Worm (Caenorhabditis elegans) whole organism, L2 larva: ENCODE data around the gene F45E12.5.
A peak's percentile ranks its signal among the peaks of the same experiment; 100 is the strongest.

Experiments used
- C34F6.9 ChIP-seq: fragments of 150-350 bp; optimal IDR thresholded peaks from 2 replicates; lab custom pipeline; 2014; ENCODE audit warnings: missing biosample characterization, missing genetic modification characterization
- F13H6.1 ChIP-seq: sonication (generic microtip); optimal IDR thresholded peaks from 2 replicates; lab custom pipeline; 2016; ENCODE audit warnings: missing genetic modification characterization, missing compliant biosample characterization
- R02D3.7 ChIP-seq: fragments of 150-350 bp; optimal IDR thresholded peaks from 2 replicates; lab custom pipeline; 2014; ENCODE audit warnings: missing biosample characterization, missing genetic modification characterization
- aly-2 ChIP-seq: fragments of 150-350 bp; optimal IDR thresholded peaks from 2 replicates; lab custom pipeline; 2014; ENCODE audit warnings: missing biosample characterization, missing genetic modification characterization
- ama-1 ChIP-seq: fragments of 150-350 bp; optimal IDR thresholded peaks from 2 replicates; lab custom pipeline; 2018; ENCODE audit warnings: inconsistent platforms
- blmp-1 ChIP-seq: sonication (generic microtip); optimal IDR thresholded peaks from 2 replicates; lab custom pipeline; 2017; ENCODE audit warnings: missing genetic modification characterization, mild to moderate bottlenecking, missing compliant biosample characterization, antibody characterized with exemption, moderate library complexity; ENCODE audit not compliant: insufficient read depth
- ceh-16 ChIP-seq: fragments of 150-350 bp; optimal IDR thresholded peaks from 2 replicates; lab custom pipeline; 2014; ENCODE audit warnings: missing biosample characterization, missing genetic modification characterization
- ceh-82 ChIP-seq: fragments of 150-350 bp; optimal IDR thresholded peaks from 2 replicates; lab custom pipeline; 2014; ENCODE audit warnings: missing biosample characterization, missing genetic modification characterization
- dmd-4 ChIP-seq: sonication (generic microtip); optimal IDR thresholded peaks from 2 replicates; lab custom pipeline; 2017; ENCODE audit warnings: missing biosample characterization, missing genetic modification characterization
- egl-27 ChIP-seq: sonication (generic microtip); optimal IDR thresholded peaks from 3 replicates; lab custom pipeline; 2017; ENCODE audit warnings: missing biosample characterization, missing genetic modification reagents, missing genetic modification characterization
- elt-3 ChIP-seq: sonication (generic microtip); optimal IDR thresholded peaks from 2 replicates; lab custom pipeline; 2017; ENCODE audit warnings: missing biosample characterization, missing genetic modification characterization
- fos-1 ChIP-seq: fragments of 150-350 bp; optimal IDR thresholded peaks from 2 replicates; lab custom pipeline; 2014; ENCODE audit warnings: missing biosample characterization, missing genetic modification characterization
- gmeb-1 ChIP-seq: fragments of 150-350 bp; optimal IDR thresholded peaks from 2 replicates; lab custom pipeline; 2014; ENCODE audit warnings: missing biosample characterization, missing genetic modification characterization
- lin-11 ChIP-seq: fragments of 150-350 bp; sonication (generic microtip); optimal IDR thresholded peaks from 2 replicates; lab custom pipeline; 2014; ENCODE audit warnings: missing biosample characterization, missing genetic modification characterization, inconsistent platforms, mixed read lengths
- lin-13 ChIP-seq: fragments of 150-350 bp; optimal IDR thresholded peaks from 2 replicates; lab custom pipeline; 2014; ENCODE audit warnings: missing biosample characterization, missing genetic modification reagents, missing genetic modification characterization
- lin-39 ChIP-seq: fragments of 150-350 bp; optimal IDR thresholded peaks from 2 replicates; lab custom pipeline; 2014; ENCODE audit warnings: missing biosample characterization, missing genetic modification reagents, missing genetic modification characterization
- lsy-2 ChIP-seq, 2 experiments: fragments of 150-350 bp in 1 of 2; sonication (generic microtip) in 1 of 2; optimal IDR thresholded peaks; 2 replicates each; lab custom pipeline; 2014 to 2017; ENCODE audit warnings: missing biosample characterization in 2 of 2, missing genetic modification characterization in 2 of 2
- mab-5 ChIP-seq: fragments of 150-350 bp; optimal IDR thresholded peaks from 2 replicates; lab custom pipeline; 2014; ENCODE audit warnings: missing biosample characterization, missing genetic modification characterization
- mbf-1 ChIP-seq: sonication (generic microtip); optimal IDR thresholded peaks from 2 replicates; lab custom pipeline; 2017; ENCODE audit warnings: missing biosample characterization, missing genetic modification characterization
- mdl-1 ChIP-seq, 2 experiments: fragments of 150-350 bp in 1 of 2; sonication (generic microtip) in 1 of 2; optimal IDR thresholded peaks; 2 replicates each; lab custom pipeline; 2017; ENCODE audit warnings: missing biosample characterization in 2 of 2, missing genetic modification characterization in 2 of 2
- nhr-10 ChIP-seq: sonication (generic microtip); optimal IDR thresholded peaks from 2 replicates; lab custom pipeline; 2017; ENCODE audit warnings: missing biosample characterization, missing genetic modification characterization
- nhr-11 ChIP-seq: fragments of 150-350 bp; optimal IDR thresholded peaks from 2 replicates; lab custom pipeline; 2014; ENCODE audit warnings: missing biosample characterization, missing genetic modification characterization
- nhr-12 ChIP-seq: fragments of 150-350 bp; optimal IDR thresholded peaks from 2 replicates; lab custom pipeline; 2014; ENCODE audit warnings: missing biosample characterization, missing genetic modification characterization
- nhr-129 ChIP-seq: fragments of 150-350 bp; optimal IDR thresholded peaks from 2 replicates; lab custom pipeline; 2014; ENCODE audit warnings: missing biosample characterization, missing genetic modification characterization
- nhr-21 ChIP-seq: fragments of 150-350 bp; optimal IDR thresholded peaks from 2 replicates; lab custom pipeline; 2014; ENCODE audit warnings: missing biosample characterization, missing genetic modification characterization
- nhr-237 ChIP-seq: fragments of 150-350 bp; optimal IDR thresholded peaks from 2 replicates; lab custom pipeline; 2014; ENCODE audit warnings: missing biosample characterization, missing genetic modification characterization
- nhr-25 ChIP-seq: fragments of 150-350 bp; sonication (generic microtip); optimal IDR thresholded peaks from 3 replicates; lab custom pipeline; 2014; ENCODE audit warnings: missing biosample characterization, missing genetic modification characterization
- nhr-6 ChIP-seq: fragments of 150-350 bp; optimal IDR thresholded peaks from 2 replicates; lab custom pipeline; 2014; ENCODE audit warnings: missing biosample characterization, missing genetic modification characterization
- nhr-77 ChIP-seq: fragments of 150-350 bp; optimal IDR thresholded peaks from 2 replicates; lab custom pipeline; 2014; ENCODE audit warnings: missing biosample characterization, missing genetic modification characterization
- peb-1 ChIP-seq: fragments of 150-350 bp; optimal IDR thresholded peaks from 2 replicates; lab custom pipeline; 2014; ENCODE audit warnings: missing biosample characterization, missing genetic modification characterization
- sem-4 ChIP-seq: fragments of 150-350 bp; optimal IDR thresholded peaks from 2 replicates; lab custom pipeline; 2014; ENCODE audit warnings: missing biosample characterization, missing genetic modification reagents, missing genetic modification characterization
- sma-3 ChIP-seq: sonication (generic microtip); optimal IDR thresholded peaks from 2 replicates; lab custom pipeline; 2016; ENCODE audit warnings: missing genetic modification reagents, missing genetic modification characterization, missing compliant biosample characterization
- sma-9 ChIP-seq, 2 experiments: fragments of 150-350 bp in 1 of 2; sonication (generic microtip) in 1 of 2; optimal IDR thresholded peaks; 2 replicates each; lab custom pipeline; 2014 to 2016; ENCODE audit warnings: missing genetic modification characterization in 2 of 2, mild to moderate bottlenecking in 1 of 2, missing biosample characterization in 1 of 2, missing compliant biosample characterization in 1 of 2, missing genetic modification reagents in 1 of 2, moderate library complexity in 1 of 2
- snpc-4 ChIP-seq: fragments of 150-350 bp; optimal IDR thresholded peaks from 2 replicates; lab custom pipeline; 2014; ENCODE audit warnings: missing biosample characterization, missing genetic modification characterization
- unc-39 ChIP-seq: fragments of 150-350 bp; optimal IDR thresholded peaks from 2 replicates; lab custom pipeline; 2014; ENCODE audit warnings: missing biosample characterization, missing genetic modification characterization
- unc-55 ChIP-seq: fragments of 150-350 bp; sonication (generic microtip); optimal IDR thresholded peaks from 3 replicates; lab custom pipeline; 2014; ENCODE audit warnings: missing biosample characterization, missing genetic modification reagents, missing genetic modification characterization
- unc-62 ChIP-seq: fragments of 150-350 bp; optimal IDR thresholded peaks from 2 replicates; lab custom pipeline; 2014; ENCODE audit warnings: missing biosample characterization, missing genetic modification reagents, missing genetic modification characterization
- zag-1 ChIP-seq: fragments of 150-350 bp; optimal IDR thresholded peaks from 2 replicates; lab custom pipeline; 2014; ENCODE audit warnings: missing biosample characterization, missing genetic modification characterization
- ztf-1 ChIP-seq: fragments of 200-800 bp; sonication (Bioruptor generic); conservative IDR thresholded peaks from 2 replicates; pipeline ENCODE4 v1.3.6; 2022; ENCODE audit warnings: missing genetic modification characterization, missing compliant biosample characterization
- ztf-11 ChIP-seq: sonication (generic microtip); optimal IDR thresholded peaks from 2 replicates; lab custom pipeline; 2017; ENCODE audit warnings: missing biosample characterization, missing genetic modification characterization

F45E12.5 gene

ce11 chrII:7310023-7310422 is at the start of gene F45E12.5, which contains the start of gene cnep-1:
Gene F45E12.5, minus strand, starts transcription at chrII:7310115.
Gene cnep-1, plus strand, starts transcription at chrII:7310348.
- no peak for TF ChIP-seq F13H6.1 (tag; lab: Kevin White, UChicago)
- TF ChIP-seq nhr-12 (tag; lab: Kevin White, UChicago), result no peak
- TF ChIP-seq nhr-77 (tag; lab: Kevin White, UChicago), result no peak
- peak; percentile 41 for TF ChIP-seq nhr-129 (tag; lab: Kevin White, UChicago)
- no peak for TF ChIP-seq nhr-11 (tag; lab: Kevin White, UChicago)
- TF ChIP-seq lsy-2 (tag; optimal IDR thresholded peaks at IDR 0.05; lab: Kevin White, UChicago), result peak in 1 of 2 experiments; percentile 37
- TF ChIP-seq egl-27 (tag; lab: Kevin White, UChicago), result no peak
- TF ChIP-seq nhr-21 (tag; lab: Kevin White, UChicago), result no peak
- TF ChIP-seq mdl-1 (tag; optimal IDR thresholded peaks at IDR 0.05; lab: Kevin White, UChicago), result no peak
- no peak for TF ChIP-seq ztf-1 (GFP tag; lab: Robert Waterston, UW)
- no peak for TF ChIP-seq sem-4
- no peak for TF ChIP-seq lin-11 (tag; lab: Kevin White, UChicago)
- TF ChIP-seq unc-62 (GFP tag; lab: Kevin White, UChicago), result no peak
- no peak for TF ChIP-seq ztf-11
- no peak for TF ChIP-seq lin-39
- TF ChIP-seq lin-13, result no peak
- no peak for TF ChIP-seq ceh-16
- no peak for TF ChIP-seq sma-3
- TF ChIP-seq nhr-10 (tag; lab: Kevin White, UChicago), result no peak
- no peak for TF ChIP-seq dmd-4 (tag; lab: Kevin White, UChicago)
- TF ChIP-seq ceh-82 (tag; lab: Kevin White, UChicago), result no peak
- TF ChIP-seq fos-1 (tag; lab: Kevin White, UChicago), result no peak
- peak; percentile 36 for TF ChIP-seq unc-55 (GFP tag; lab: Kevin White, UChicago)
- no peak for TF ChIP-seq elt-3
- TF ChIP-seq C34F6.9 (tag; lab: Kevin White, UChicago), result peak; percentile 48
- TF ChIP-seq zag-1, result no peak
- TF ChIP-seq mab-5 (tag; lab: Kevin White, UChicago), result no peak
- TF ChIP-seq gmeb-1, result no peak
- TF ChIP-seq nhr-237, result no peak

- TF ChIP-seq unc-39 (tag; lab: Kevin White, UChicago) (no peak), nhr-237 (no peak), ama-1 (lab: Kevin White, UChicago) (no peak), nhr-25 (tag; lab: Kevin White, UChicago) (no peak), blmp-1 (tag; lab: Kevin White, UChicago) (peak; percentile 7), mbf-1 (tag; lab: Kevin White, UChicago) (no peak)
- TF ChIP-seq, all 48 proteins: peak for 1
These were observed 48.6 kb upstream of the F45E12.5 start, which contains the start of gene insc-1 for ce11 chrII:7358489-7358943. Gene insc-1, plus strand, starts transcription at chrII:7358893.

- no peak for TF ChIP-seq ama-1 (lab: Kevin White, UChicago)
These were observed 47.3 kb upstream of the F45E12.5 start for ce11 chrII:7357176-7357575.

ce11 chrII:7356773-7357172 is 46.9 kb upstream of the F45E12.5 start:
- TF ChIP-seq mab-5 (tag; lab: Kevin White, UChicago) (no peak), egl-27 (tag; lab: Kevin White, UChicago) (no peak), ztf-1 (GFP tag; lab: Robert Waterston, UW) (no peak), snpc-4 (tag; lab: Kevin White, UChicago) (no peak), peb-1 (no peak), lin-11 (tag; lab: Kevin White, UChicago) (no peak), R02D3.7 (peak; percentile 66), sma-3 (no peak), nhr-6 (tag; lab: Kevin White, UChicago) (no peak), mdl-1 (tag; optimal IDR thresholded peaks at IDR 0.05; lab: Kevin White, UChicago) (no peak), sma-9 (GFP tag; optimal IDR thresholded peaks at IDR 0.05; lab: Kevin White, UChicago) (no peak), sma-9 (tag; optimal IDR thresholded peaks at IDR 0.05; lab: Kevin White, UChicago) (no peak), aly-2 (tag; lab: Kevin White, UChicago) (no peak), unc-55 (GFP tag; lab: Kevin White, UChicago) (peak; percentile 58), zag-1 (no peak), nhr-10 (tag; lab: Kevin White, UChicago) (no peak), lsy-2 (tag; optimal IDR thresholded peaks at IDR 0.05; lab: Kevin White, UChicago) (peak in 1 of 2 experiments; percentile 60), C34F6.9 (tag; lab: Kevin White, UChicago) (peak; percentile 36)
